Worm (Caenorhabditis elegans) whole organism, young adult: ENCODE measurements around the gene swsn-6.

ENCODE experiments used
- B0261.1 ChIP-seq: sonication (generic microtip); optimal IDR thresholded peaks from 2 replicates; lab custom pipeline; 2016; ENCODE audit warnings: mild to moderate bottlenecking, missing genetic modification characterization, moderate library complexity, missing compliant biosample characterization
- B0336.3 ChIP-seq: fragments of 200-800 bp; sonication (Bioruptor generic); IDR thresholded peaks from 2 replicates; pipeline ENCODE4 v1.3.6; 2022; ENCODE audit warnings: missing genetic modification characterization, missing compliant biosample characterization
- D2030.7 ChIP-seq: fragments of 200-800 bp; sonication (Bioruptor generic); IDR thresholded peaks from 2 replicates; pipeline ENCODE4 v1.3.6; 2022; ENCODE audit warnings: missing genetic modification reagents, missing genetic modification characterization, missing compliant biosample characterization
- F10E7.11 ChIP-seq: sonication (generic microtip); optimal IDR thresholded peaks from 2 replicates; lab custom pipeline; 2017; ENCODE audit warnings: mild to moderate bottlenecking, missing genetic modification characterization, moderate library complexity, missing compliant biosample characterization
- F22D6.2 ChIP-seq: sonication (generic microtip); optimal IDR thresholded peaks from 2 replicates; lab custom pipeline; 2016; ENCODE audit warnings: mild to moderate bottlenecking, missing genetic modification characterization, missing compliant biosample characterization
- F49E8.2 ChIP-seq: sonication (generic microtip); optimal IDR thresholded peaks from 3 replicates; lab custom pipeline; 2017; ENCODE audit warnings: missing genetic modification characterization, mild to moderate bottlenecking, missing compliant biosample characterization, antibody characterized with exemption, moderate library complexity; ENCODE audit not compliant: insufficient read depth
- F52B5.7 ChIP-seq: sonication (generic microtip); optimal IDR thresholded peaks from 2 replicates; lab custom pipeline; 2016; ENCODE audit warnings: mild to moderate bottlenecking, missing genetic modification characterization, missing compliant biosample characterization
- F57C9.4 ChIP-seq: sonication (generic microtip); optimal IDR thresholded peaks from 2 replicates; lab custom pipeline; 2017; ENCODE audit warnings: mild to moderate bottlenecking, missing genetic modification characterization, missing compliant biosample characterization
- K11D2.4 ChIP-seq: fragments of 200-800 bp; sonication (Bioruptor generic); IDR thresholded peaks from 2 replicates; pipeline ENCODE4 v1.3.6; 2022; ENCODE audit warnings: missing genetic modification reagents, missing genetic modification characterization, missing compliant biosample characterization
- K12H6.12 ChIP-seq: fragments of 200-800 bp; sonication (Bioruptor generic); optimal IDR thresholded peaks from 2 replicates; lab custom pipeline; 2018; ENCODE audit warnings: mild to moderate bottlenecking, missing genetic modification characterization, missing compliant biosample characterization
- T26A5.8 ChIP-seq: sonication (generic microtip); optimal IDR thresholded peaks from 2 replicates; lab custom pipeline; 2016; ENCODE audit warnings: missing genetic modification characterization, missing compliant biosample characterization
- Y53G8AR.9 ChIP-seq: fragments of 200-800 bp; sonication (Bioruptor generic); conservative IDR thresholded peaks from 2 replicates; pipeline ENCODE4 v1.3.6; 2022; ENCODE audit warnings: missing genetic modification reagents, missing genetic modification characterization, missing compliant biosample characterization
- Y56A3A.18 ChIP-seq: fragments of 200-800 bp; sonication (Bioruptor generic); IDR thresholded peaks from 2 replicates; pipeline ENCODE4 v1.3.6; 2022; ENCODE audit warnings: missing genetic modification reagents, missing genetic modification characterization, missing compliant biosample characterization
- Y95B8A.8 ChIP-seq: fragments of 200-800 bp; sonication (Bioruptor generic); IDR thresholded peaks from 2 replicates; pipeline ENCODE4 v1.3.6; 2022; ENCODE audit warnings: missing genetic modification reagents, missing genetic modification characterization, missing compliant biosample characterization
- ZK185.1 ChIP-seq: sonication (generic microtip); optimal IDR thresholded peaks from 2 replicates; lab custom pipeline; 2016; ENCODE audit warnings: mild to moderate bottlenecking, missing genetic modification characterization, missing compliant biosample characterization; ENCODE audit not compliant: poor library complexity, severe bottlenecking
- atf-7 ChIP-seq: sonication (generic microtip); optimal IDR thresholded peaks from 2 replicates; lab custom pipeline; 2017; ENCODE audit warnings: mild to moderate bottlenecking, missing genetic modification characterization, missing compliant biosample characterization
- attf-5 ChIP-seq: fragments of 200-800 bp; sonication (Bioruptor generic); optimal IDR thresholded peaks from 2 replicates; lab custom pipeline; 2018; ENCODE audit warnings: mild to moderate bottlenecking, missing genetic modification characterization, missing compliant biosample characterization
- bed-1 ChIP-seq: fragments of 200-800 bp; sonication (Bioruptor generic); IDR thresholded peaks from 2 replicates; pipeline ENCODE4 v1.3.6; 2022; ENCODE audit warnings: missing genetic modification reagents, missing genetic modification characterization, missing compliant biosample characterization
- bed-2 ChIP-seq: fragments of 200-800 bp; sonication (Bioruptor generic); IDR thresholded peaks from 2 replicates; pipeline ENCODE4 v1.3.6; 2022; ENCODE audit warnings: missing genetic modification reagents, missing genetic modification characterization, missing compliant biosample characterization
- ccch-3 ChIP-seq: fragments of 200-800 bp; sonication (Bioruptor generic); optimal IDR thresholded peaks from 2 replicates; lab custom pipeline; 2018; ENCODE audit warnings: mild to moderate bottlenecking, missing genetic modification characterization, missing compliant biosample characterization
- cebp-1 ChIP-seq, 2 experiments: fragments of 200-800 bp in 1 of 2; sonication (Bioruptor generic) in 1 of 2; sonication (generic microtip) in 1 of 2; IDR thresholded peaks in 1 of 2; optimal IDR thresholded peaks in 1 of 2; 2 replicates each; pipeline versions ENCODE4 v1.3.6 to Lab custom; 2017 to 2022; ENCODE audit warnings: missing compliant biosample characterization in 2 of 2, missing genetic modification characterization in 2 of 2, mild to moderate bottlenecking in 1 of 2, missing genetic modification reagents in 1 of 2, moderate library complexity in 1 of 2
- cebp-2 ChIP-seq: fragments of 200-800 bp; sonication (Bioruptor generic); IDR thresholded peaks from 2 replicates; pipeline ENCODE4 v1.3.6; 2022; ENCODE audit warnings: missing genetic modification characterization, missing compliant biosample characterization
- ceh-27 ChIP-seq: fragments of 200-800 bp; sonication (Bioruptor generic); optimal IDR thresholded peaks from 2 replicates; lab custom pipeline; 2018; ENCODE audit warnings: mild to moderate bottlenecking, missing genetic modification characterization, moderate library complexity, missing compliant biosample characterization
- dox-1 ChIP-seq: fragments of 200-800 bp; sonication (Bioruptor generic); IDR thresholded peaks from 2 replicates; pipeline ENCODE4 v1.3.6; 2022; ENCODE audit warnings: missing genetic modification reagents, missing genetic modification characterization, missing compliant biosample characterization
- ets-4 ChIP-seq: fragments of 200-800 bp; sonication (Bioruptor generic); optimal IDR thresholded peaks from 2 replicates; lab custom pipeline; 2018; ENCODE audit warnings: mild to moderate bottlenecking, missing genetic modification characterization, missing compliant biosample characterization
- fkh-3 ChIP-seq: sonication (generic microtip); optimal IDR thresholded peaks from 2 replicates; lab custom pipeline; 2016; ENCODE audit warnings: mild to moderate bottlenecking, missing genetic modification characterization, missing compliant biosample characterization
- him-1 ChIP-seq: sonication (generic microtip); optimal IDR thresholded peaks from 2 replicates; lab custom pipeline; 2016; ENCODE audit warnings: missing genotype, missing genetic modification reagents, missing genetic modification characterization, missing compliant biosample characterization
- hlh-12 ChIP-seq: sonication (generic microtip); optimal IDR thresholded peaks from 2 replicates; lab custom pipeline; 2016; ENCODE audit warnings: missing genetic modification characterization, missing compliant biosample characterization
- hlh-26 ChIP-seq: fragments of 200-800 bp; sonication (Bioruptor generic); conservative IDR thresholded peaks from 2 replicates; pipeline ENCODE4 v1.3.6; 2022; ENCODE audit warnings: missing genetic modification reagents, missing genetic modification characterization, missing compliant biosample characterization
- hrde-1 ChIP-seq: sonication (generic microtip); optimal IDR thresholded peaks from 2 replicates; lab custom pipeline; 2016; ENCODE audit warnings: missing genetic modification characterization, mild to moderate bottlenecking, missing compliant biosample characterization, moderate library complexity, missing genotype, missing genetic modification reagents, borderline replicate concordance
- lag-1 ChIP-seq: fragments of 200-800 bp; sonication (Bioruptor generic); IDR thresholded peaks from 2 replicates; pipeline ENCODE4 v1.3.6; 2022; ENCODE audit warnings: missing genetic modification reagents, missing genetic modification characterization, missing compliant biosample characterization
- lin-40 ChIP-seq: sonication (generic microtip); optimal IDR thresholded peaks from 2 replicates; lab custom pipeline; 2016; ENCODE audit warnings: missing genetic modification characterization, mild to moderate bottlenecking, missing compliant biosample characterization, missing genotype, missing genetic modification reagents
- nfya-1 ChIP-seq: sonication (generic microtip); optimal IDR thresholded peaks from 2 replicates; lab custom pipeline; 2017; ENCODE audit warnings: antibody characterized with exemption, missing compliant biosample characterization, missing genetic modification characterization, borderline replicate concordance; ENCODE audit not compliant: insufficient read depth
- nhr-80 ChIP-seq: sonication (generic microtip); optimal IDR thresholded peaks from 2 replicates; lab custom pipeline; 2016; ENCODE audit warnings: missing genetic modification characterization, missing compliant biosample characterization
- rpc-1 ChIP-seq, 2 experiments: fragments of 150-350 bp in 1 of 2; sonication (generic microtip) in 1 of 2; optimal IDR thresholded peaks; 2 replicates each; lab custom pipeline; 2014 to 2018; ENCODE audit warnings: missing biosample characterization in 1 of 2, missing genetic modification characterization in 1 of 2, missing genetic modification reagents in 1 of 2, missing genotype in 1 of 2
- snpc-1.3 ChIP-seq: sonication (generic microtip); optimal IDR thresholded peaks from 2 replicates; lab custom pipeline; 2017; ENCODE audit warnings: missing genetic modification characterization, mild to moderate bottlenecking, missing compliant biosample characterization, antibody characterized with exemption, moderate library complexity, missing genotype, missing genetic modification reagents; ENCODE audit not compliant: insufficient read depth
- snpc-4 ChIP-seq, 5 experiments: fragments of 150-350 bp in 1 of 5; sonication (generic microtip) in 4 of 5; optimal IDR thresholded peaks; 2 replicates each; lab custom pipeline; 2014 to 2018; ENCODE audit warnings: missing genetic modification characterization in 5 of 5, missing biosample characterization in 3 of 5, antibody characterized with exemption in 2 of 5, mild to moderate bottlenecking in 2 of 5, missing compliant biosample characterization in 2 of 5, missing genotype in 2 of 5, moderate library complexity in 2 of 5, missing genetic modification reagents in 1 of 5
- sptf-2 ChIP-seq: fragments of 200-800 bp; sonication (Bioruptor generic); optimal IDR thresholded peaks from 2 replicates; lab custom pipeline; 2018; ENCODE audit warnings: mild to moderate bottlenecking, missing genetic modification characterization, missing compliant biosample characterization
- tbx-9 ChIP-seq: sonication (generic microtip); optimal IDR thresholded peaks from 2 replicates; lab custom pipeline; 2016; ENCODE audit warnings: borderline replicate concordance, missing genetic modification characterization, inconsistent platforms, missing compliant biosample characterization
- tlf-1 ChIP-seq: fragments of 200-800 bp; sonication (Bioruptor generic); optimal IDR thresholded peaks from 2 replicates; lab custom pipeline; 2018; ENCODE audit warnings: mild to moderate bottlenecking, missing genetic modification characterization, missing compliant biosample characterization
- zfh-2 ChIP-seq: fragments of 200-800 bp; sonication (Bioruptor generic); conservative IDR thresholded peaks from 2 replicates; pipeline ENCODE4 v1.3.6; 2022; ENCODE audit warnings: missing genetic modification reagents, missing genetic modification characterization, missing compliant biosample characterization
- ztf-18 ChIP-seq: sonication (generic microtip); optimal IDR thresholded peaks from 2 replicates; lab custom pipeline; 2016; ENCODE audit warnings: missing genotype, mild to moderate bottlenecking, missing genetic modification characterization, missing compliant biosample characterization

The swsn-6 gene

DNA sequence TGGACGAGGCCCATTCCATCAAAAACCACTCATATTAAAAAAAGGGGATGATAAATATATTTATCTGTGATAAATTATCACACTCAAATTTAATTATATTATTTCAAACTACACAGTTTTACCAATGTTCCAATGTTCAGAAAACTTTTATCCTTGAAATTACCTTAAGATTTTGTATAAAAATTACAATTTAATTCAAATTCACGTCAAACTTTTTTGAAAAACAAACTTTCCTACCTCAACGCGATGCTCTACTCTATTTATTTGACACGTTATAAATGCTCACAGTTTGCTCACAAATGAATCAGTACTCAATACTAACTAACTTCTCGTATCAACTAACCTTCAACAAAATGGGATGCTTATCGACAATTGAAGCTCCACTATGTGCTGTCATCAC lies 12.2 kb upstream of the swsn-6 start, which contains the start of gene F41H10.1:
F41H10.1 (plus strand) TSS at position 301 of the 400 bp plus-strand sequence.
- no peak for TF ChIP-seq lag-1
- no peak for TF ChIP-seq K11D2.4 (GFP tag; lab: Robert Waterston, UW)
- no peak for TF ChIP-seq cebp-2 (GFP tag; lab: Robert Waterston, UW)
- TF ChIP-seq F22D6.2 = no peak
- no peak for TF ChIP-seq lin-40 (tag; lab: Kevin White, UChicago)
- TF ChIP-seq D2030.7 = no peak
- no peak for TF ChIP-seq ccch-3
- TF ChIP-seq rpc-1 (optimal IDR thresholded peaks at IDR 0.05; lab: Kevin White, UChicago) = no peak
- no peak for TF ChIP-seq rpc-1 (tag; optimal IDR thresholded peaks at IDR 0.05; lab: Kevin White, UChicago)
- no peak for TF ChIP-seq T26A5.8
- TF ChIP-seq tbx-9 (tag; lab: Kevin White, UChicago) = no peak
- TF ChIP-seq sptf-2 (GFP tag; lab: Kevin White, UChicago) = no peak
- TF ChIP-seq atf-7 (tag; lab: Kevin White, UChicago) = no peak
- no peak for TF ChIP-seq ZK185.1 (tag; lab: Kevin White, UChicago)
- no peak for TF ChIP-seq ceh-27 (GFP tag; lab: Kevin White, UChicago)
- no peak for TF ChIP-seq ets-4 (GFP tag; lab: Kevin White, UChicago)
- TF ChIP-seq him-1 (tag; lab: Kevin White, UChicago) = no peak
- TF ChIP-seq F57C9.4 (tag; lab: Kevin White, UChicago) = no peak
- TF ChIP-seq, all 124 proteins: peak for 0

DNA sequence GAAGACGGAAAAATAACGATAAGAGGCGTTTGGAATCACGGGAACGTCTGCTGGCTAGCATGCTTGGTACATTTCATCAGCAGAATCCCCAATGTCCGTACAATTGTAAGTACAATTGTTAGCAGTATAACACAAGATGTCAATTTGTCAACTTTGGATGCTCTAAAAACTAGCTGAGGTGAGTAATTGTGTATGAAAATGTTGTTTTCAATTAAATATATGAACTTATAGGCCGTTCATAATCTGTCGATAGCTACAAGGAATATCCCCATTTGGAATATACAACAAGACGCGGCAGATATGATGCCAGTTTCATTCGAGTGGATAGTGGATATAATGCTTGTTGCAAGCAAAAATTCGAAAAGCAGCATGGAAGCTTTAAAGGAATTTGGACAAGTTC lies 9.8 kb upstream of the swsn-6 start, which contains the start of gene F41H10.12:
F41H10.12 (plus strand) TSS at position 301 of the 400 bp plus-strand sequence.
- no peak for TF ChIP-seq ztf-18
- TF ChIP-seq bed-1 (GFP tag; lab: Robert Waterston, UW) = no peak
- TF ChIP-seq zfh-2 (GFP tag; lab: Robert Waterston, UW) = no peak
- TF ChIP-seq attf-5 (GFP tag; lab: Kevin White, UChicago) = no peak
- no peak for TF ChIP-seq K11D2.4 (GFP tag; lab: Robert Waterston, UW)
- TF ChIP-seq hlh-26 (GFP tag; lab: Robert Waterston, UW) = no peak
- TF ChIP-seq snpc-1.3 = no peak
- no peak for TF ChIP-seq nfya-1 (tag; lab: Kevin White, UChicago)
- no peak for TF ChIP-seq Y53G8AR.9 (GFP tag; lab: Robert Waterston, UW)
- TF ChIP-seq, all 124 proteins: peak for 0

DNA sequence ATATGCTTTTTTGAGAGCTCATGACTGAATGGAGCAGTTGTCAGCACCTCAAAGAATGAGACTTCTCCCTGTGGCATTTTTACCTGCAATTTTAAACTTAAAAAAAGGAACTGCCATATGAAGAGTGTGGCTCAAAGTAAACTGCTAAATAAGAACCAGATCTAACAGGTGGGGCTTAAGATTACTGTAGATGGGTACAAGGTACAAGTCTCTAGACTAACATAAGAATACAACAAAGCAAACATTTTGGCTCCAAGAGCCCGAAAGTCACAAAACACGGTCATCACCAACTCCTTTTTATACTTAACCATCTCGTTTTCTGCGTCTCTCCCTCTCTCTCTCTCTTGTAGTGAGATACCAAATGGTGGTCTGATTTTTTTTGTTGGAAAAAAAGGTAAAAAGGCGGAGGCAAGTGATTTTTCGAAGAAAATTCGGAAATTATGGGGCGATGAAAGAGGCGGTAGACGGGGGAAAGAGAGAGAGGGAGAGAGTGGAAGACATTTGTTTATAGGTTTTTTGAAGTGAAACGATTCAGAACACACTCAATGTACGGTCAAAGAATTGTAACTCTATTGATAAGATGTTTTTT lies 6.3 kb upstream of the swsn-6 start, which contains the start of gene elo-6:
elo-6 (minus strand) TSS at position 83 of the 589 bp plus-strand sequence.
- TF ChIP-seq F52B5.7 (tag; lab: Kevin White, UChicago) (no peak), hlh-12 (tag; lab: Kevin White, UChicago) (no peak), snpc-4 (GFP tag; optimal IDR thresholded peaks at IDR 0.05; lab: Kevin White, UChicago) (no peak), snpc-4 (tag; optimal IDR thresholded peaks at IDR 0.05; lab: Kevin White, UChicago) (peak in 1 of 4 experiments; percentile 23), dox-1 (GFP tag; lab: Robert Waterston, UW) (0 out of 2 replicates have a peak, but pooled peaks have one; percentile 34), T26A5.8 (no peak), ceh-27 (GFP tag; lab: Kevin White, UChicago) (no peak), ccch-3 (no peak), K12H6.12 (no peak), Y95B8A.8 (GFP tag; lab: Robert Waterston, UW) (no peak), nhr-80 (tag; lab: Kevin White, UChicago) (peak; percentile 89), Y56A3A.18 (GFP tag; lab: Robert Waterston, UW) (no peak), cebp-1 (GFP tag; IDR thresholded peaks at IDR 0.05; lab: Robert Waterston, UW) (no peak), cebp-1 (tag; optimal IDR thresholded peaks at IDR 0.05; lab: Kevin White, UChicago) (peak; percentile 52), fkh-3 (tag; lab: Kevin White, UChicago) (no peak), ztf-18 (peak; percentile 47), attf-5 (GFP tag; lab: Kevin White, UChicago) (peak; percentile 31), F10E7.11 (tag; lab: Kevin White, UChicago) (no peak), tlf-1 (GFP tag; lab: Kevin White, UChicago) (no peak), tbx-9 (tag; lab: Kevin White, UChicago) (no peak), F49E8.2 (no peak), B0336.3 (GFP tag; lab: Robert Waterston, UW) (no peak), B0261.1 (tag; lab: Kevin White, UChicago) (no peak), bed-2 (no peak), hrde-1 (no peak)
